Worm (Caenorhabditis elegans) whole organism, young adult: ENCODE results near the gene cox-6A.

ENCODE experiments used
- Y53G8AR.9 ChIP-seq: fragments of 200-800 bp; sonication (Bioruptor generic); conservative IDR thresholded peaks from 2 replicates; pipeline ENCODE4 v1.3.6; 2022; ENCODE audit warnings: missing genetic modification reagents, missing genetic modification characterization, missing compliant biosample characterization
- athp-1 ChIP-seq: sonication (generic microtip); optimal IDR thresholded peaks from 2 replicates; lab custom pipeline; 2017; ENCODE audit warnings: mild to moderate bottlenecking, missing genetic modification characterization, missing compliant biosample characterization
- nhr-179 ChIP-seq: sonication (generic microtip); optimal IDR thresholded peaks from 2 replicates; lab custom pipeline; 2016; ENCODE audit warnings: mild to moderate bottlenecking, missing genetic modification characterization, missing compliant biosample characterization
- nhr-27 ChIP-seq: fragments of 200-800 bp; sonication (Bioruptor generic); optimal IDR thresholded peaks from 2 replicates; lab custom pipeline; 2018; ENCODE audit warnings: mild to moderate bottlenecking, missing genetic modification characterization, moderate library complexity, missing compliant biosample characterization
- unc-62 ChIP-seq: fragments of 150-350 bp; optimal IDR thresholded peaks from 2 replicates; lab custom pipeline; 2014; ENCODE audit warnings: missing biosample characterization, missing genetic modification reagents, missing genetic modification characterization
- ztf-6 ChIP-seq: fragments of 200-800 bp; sonication (Bioruptor generic); IDR thresholded peaks from 2 replicates; pipeline ENCODE4 v1.3.6; 2022; ENCODE audit warnings: missing genetic modification reagents, missing genetic modification characterization, missing compliant biosample characterization

DNA sequence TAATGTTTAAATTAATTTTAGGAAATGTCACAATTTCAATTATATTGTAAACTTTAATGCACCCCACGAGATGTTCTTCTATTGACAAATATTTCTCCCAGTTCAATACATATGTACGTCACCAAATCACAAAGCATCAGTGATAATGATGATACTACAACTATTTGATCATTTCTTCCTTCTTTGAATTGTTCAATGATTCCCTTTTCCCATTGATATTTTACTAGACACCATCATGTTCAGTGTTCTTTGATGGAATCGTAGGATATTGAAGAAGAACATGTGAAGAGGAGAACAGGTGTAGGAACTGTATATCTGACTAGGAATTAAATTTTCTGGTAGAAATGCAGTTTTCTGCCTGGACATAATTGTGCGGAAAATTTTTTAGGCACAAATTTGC is 8.0 kb downstream of the cox-6A start:
- TF ChIP-seq ztf-6 (no peak), nhr-27 (tag; lab: Kevin White, UChicago) (no peak), unc-62 (no peak), nhr-179 (tag; lab: Kevin White, UChicago) (no peak), Y53G8AR.9 (no peak), athp-1 (tag; lab: Kevin White, UChicago) (no peak)
